Fruit fly (Drosophila melanogaster): Measurements from ENCODE around the gene CG4218.

dm6 chr2L:14552819-14553218, 3.9 kb upstream of the CG4218 start:
- no peak for TF ChIP-seq CTCF (optimal IDR thresholded peaks at IDR 0.05)
- no peak for TF ChIP-seq CG8478 (optimal IDR thresholded peaks at IDR 0.05)

All from S2 (cell line).